Fruit fly (Drosophila melanogaster) whole organism, pupa: ENCODE results near the gene Nepl16.
A peak's percentile ranks its signal among the peaks of the same experiment; 100 is the strongest.

ENCODE experiments used
- CG10348 ChIP-seq: fragments of 200-800 bp; sonication (Bioruptor generic); IDR thresholded peaks from 2 replicates; pipeline ENCODE4 v1.3.6; 2022; ENCODE audit warnings: missing biosample characterization, missing genetic modification characterization
- CG12605 ChIP-seq: fragments of 200-800 bp; sonication (Bioruptor generic); IDR thresholded peaks from 2 replicates; pipeline ENCODE4 v1.3.6; 2022; ENCODE audit warnings: missing biosample characterization, missing genetic modification characterization
- CG13204 ChIP-seq: fragments of 200-800 bp; sonication (Bioruptor generic); optimal IDR thresholded peaks from 2 replicates; lab custom pipeline; 2018; ENCODE audit warnings: missing biosample characterization, mild to moderate bottlenecking, missing genetic modification characterization, moderate library complexity
- CG14655 ChIP-seq: fragments of 200-800 bp; sonication (Bioruptor generic); optimal IDR thresholded peaks from 3 replicates; lab custom pipeline; 2017; ENCODE audit warnings: mild to moderate bottlenecking, missing biosample characterization, missing genetic modification reagents, missing genetic modification characterization
- CG15710 ChIP-seq: fragments of 200-800 bp; sonication (Bioruptor generic); optimal IDR thresholded peaks from 2 replicates; lab custom pipeline; 2018; ENCODE audit warnings: missing biosample characterization, mild to moderate bottlenecking, missing genetic modification characterization, moderate library complexity
- CG17806 ChIP-seq: fragments of 200-800 bp; sonication (Bioruptor generic); optimal IDR thresholded peaks from 2 replicates; lab custom pipeline; 2018; ENCODE audit warnings: missing biosample characterization, mild to moderate bottlenecking, missing genetic modification characterization, moderate library complexity
- CG32121 ChIP-seq: fragments of 200-800 bp; sonication (Bioruptor generic); IDR thresholded peaks from 2 replicates; pipeline ENCODE4 v1.3.6; 2022; ENCODE audit warnings: missing biosample characterization, missing genetic modification characterization
- CG34367 ChIP-seq: fragments of 200-800 bp; sonication (Bioruptor generic); optimal IDR thresholded peaks from 2 replicates; lab custom pipeline; 2018; ENCODE audit warnings: missing biosample characterization, mild to moderate bottlenecking, missing genetic modification characterization
- CG4496 ChIP-seq: fragments of 200-800 bp; sonication (Bioruptor generic); IDR thresholded peaks from 3 replicates; pipeline ENCODE4 v1.3.6; 2022; ENCODE audit warnings: missing biosample characterization, missing genetic modification characterization
- CG8159 ChIP-seq: fragments of 200-800 bp; sonication (Bioruptor generic); optimal IDR thresholded peaks from 3 replicates; lab custom pipeline; 2018; ENCODE audit warnings: missing biosample characterization, mild to moderate bottlenecking, missing genetic modification characterization, moderate library complexity
- CG8301 ChIP-seq: fragments of 200-800 bp; sonication (Bioruptor generic); optimal IDR thresholded peaks from 2 replicates; lab custom pipeline; 2018; ENCODE audit warnings: missing biosample characterization, mild to moderate bottlenecking, missing genetic modification characterization
- CG9948 ChIP-seq: fragments of 200-800 bp; sonication (Bioruptor generic); optimal IDR thresholded peaks from 2 replicates; lab custom pipeline; 2018; ENCODE audit warnings: missing biosample characterization, mild to moderate bottlenecking, missing genetic modification characterization, moderate library complexity
- D1 ChIP-seq: fragments of 200-800 bp; sonication (Bioruptor generic); optimal IDR thresholded peaks from 2 replicates; lab custom pipeline; 2018; ENCODE audit warnings: missing biosample characterization, mild to moderate bottlenecking, missing genetic modification characterization, moderate library complexity
- EcR ChIP-seq: fragments of 200-800 bp; sonication (Bioruptor generic); optimal IDR thresholded peaks from 3 replicates; lab custom pipeline; 2019; ENCODE audit warnings: missing biosample characterization, missing genetic modification characterization, mild to moderate bottlenecking, moderate library complexity, missing genetic modification reagents
- Ets98B ChIP-seq: fragments of 200-800 bp; sonication (Bioruptor generic); IDR thresholded peaks from 2 replicates; pipeline ENCODE4 v1.3.6; 2022; ENCODE audit warnings: missing biosample characterization, missing genetic modification characterization
- Pif1A ChIP-seq: fragments of 200-800 bp; sonication (Bioruptor generic); optimal IDR thresholded peaks from 3 replicates; lab custom pipeline; 2016; ENCODE audit warnings: missing biosample characterization, missing genetic modification characterization
- Pif1B ChIP-seq: fragments of 200-800 bp; sonication (Bioruptor generic); optimal IDR thresholded peaks from 3 replicates; lab custom pipeline; 2016; ENCODE audit warnings: missing biosample characterization, missing genetic modification characterization
- Snoo ChIP-seq: fragments of 200-800 bp; sonication (Bioruptor generic); optimal IDR thresholded peaks from 3 replicates; lab custom pipeline; 2017; ENCODE audit warnings: missing biosample characterization, mild to moderate bottlenecking, missing genetic modification characterization, inconsistent platforms
- fd96Ca ChIP-seq: fragments of 200-800 bp; sonication (Bioruptor generic); IDR thresholded peaks from 3 replicates; pipeline ENCODE4 v1.3.6; 2022; ENCODE audit warnings: missing biosample characterization, missing genetic modification characterization
- gl ChIP-seq: fragments of 200-800 bp; sonication (Bioruptor generic); optimal IDR thresholded peaks from 2 replicates; lab custom pipeline; 2018; ENCODE audit warnings: missing biosample characterization, mild to moderate bottlenecking, missing genetic modification characterization
- rn ChIP-seq: fragments of 200-800 bp; sonication (Bioruptor generic); IDR thresholded peaks from 2 replicates; pipeline ENCODE4 v1.3.6; 2022; ENCODE audit warnings: missing biosample characterization, missing genetic modification characterization

Gene Nepl16

dm6 chr3R:25123262-25123661 lies 10.9 kb upstream of the Nepl16 start, which contains the start of gene vig2:
TSS of gene vig2 (plus strand) at chr3R:25123373.
- peak; percentile 14 for TF ChIP-seq CG34367 (tag; lab: Kevin White, UChicago)
- TF ChIP-seq CG15710 (tag; lab: Kevin White, UChicago): peak; percentile 15
- peak; percentile 82; the same call in 2 of the 3 replicates for TF ChIP-seq CG4496 (GFP tag; lab: Robert Waterston, UW)
- TF ChIP-seq Snoo: peak; percentile 52

- TF ChIP-seq gl (tag; lab: Kevin White, UChicago) (no peak), CG15710 (tag; lab: Kevin White, UChicago) (no peak), CG4496 (GFP tag; lab: Robert Waterston, UW) (no peak), rn (no peak), CG34367 (tag; lab: Kevin White, UChicago) (no peak), CG13204 (no peak), CG10348 (GFP tag; lab: Robert Waterston, UW) (no peak), CG12605 (no peak), D1 (tag; lab: Kevin White, UChicago) (no peak), CG14655 (GFP tag; lab: Kevin White, UChicago) (no peak), Snoo (no peak), CG8159 (tag; lab: Kevin White, UChicago) (no peak), EcR (GFP tag; lab: Kevin White, UChicago) (no peak), Ets98B (GFP tag; lab: Robert Waterston, UW) (no peak), fd96Ca (GFP tag; lab: Robert Waterston, UW) (no peak), Pif1A (GFP tag; lab: Kevin White, UChicago) (no peak), CG8301 (tag; lab: Kevin White, UChicago) (no peak)
Measured at dm6 chr3R:25122736-25123211, 10.5 kb upstream of the Nepl16 start, which contains the start of the genes CG31510 and TTLL5. TSS of gene CG31510 (minus strand) at chr3R:25122920. TSS of gene TTLL5 (minus strand) at chr3R:25122920.

- TF ChIP-seq Pif1A (GFP tag; lab: Kevin White, UChicago) (no peak), D1 (tag; lab: Kevin White, UChicago) (no peak), rn (no peak), CG10348 (GFP tag; lab: Robert Waterston, UW) (no peak), EcR (GFP tag; lab: Kevin White, UChicago) (no peak), CG14655 (GFP tag; lab: Kevin White, UChicago) (no peak), CG32121 (no peak), CG17806 (tag; lab: Kevin White, UChicago) (no peak), Pif1B (GFP tag; lab: Kevin White, UChicago) (no peak), CG8301 (tag; lab: Kevin White, UChicago) (no peak), gl (tag; lab: Kevin White, UChicago) (no peak), CG15710 (tag; lab: Kevin White, UChicago) (no peak), CG12605 (no peak), CG9948 (no peak), CG8159 (tag; lab: Kevin White, UChicago) (no peak), CG4496 (GFP tag; lab: Robert Waterston, UW) (no peak), CG34367 (tag; lab: Kevin White, UChicago) (no peak), Ets98B (GFP tag; lab: Robert Waterston, UW) (no peak), CG13204 (no peak), fd96Ca (GFP tag; lab: Robert Waterston, UW) (no peak)
Measured at dm6 chr3R:25108932-25109331, 3.4 kb downstream of the Nepl16 start, which contains the start of gene CG34027. TSS of gene CG34027 (minus strand) at chr3R:25109032.

- no peak for TF ChIP-seq CG10348 (GFP tag; lab: Robert Waterston, UW)
- TF ChIP-seq gl (tag; lab: Kevin White, UChicago): no peak
- TF ChIP-seq CG9948: no peak
- TF ChIP-seq, all 21 proteins: peak for 0
Measured at dm6 chr3R:25102253-25102652, 10.1 kb downstream of the Nepl16 start, which contains the start of gene CG45095. TSS of gene CG45095 (plus strand) at chr3R:25102553.

- TF ChIP-seq EcR (GFP tag; lab: Kevin White, UChicago): peak; percentile 1
- TF ChIP-seq Pif1B (GFP tag; lab: Kevin White, UChicago): no peak
Measured at dm6 chr3R:25097486-25097885, 14.8 kb downstream of the Nepl16 start, which contains the start of the genes CG33095 and CG33096. TSS of gene CG33095 (plus strand) at chr3R:25097672. TSS of gene CG33096 (plus strand) at chr3R:25097672.

- TF ChIP-seq Pif1B (GFP tag; lab: Kevin White, UChicago) (no peak), CG8159 (tag; lab: Kevin White, UChicago) (no peak), Snoo (no peak), fd96Ca (GFP tag; lab: Robert Waterston, UW) (no peak), CG12605 (no peak), D1 (tag; lab: Kevin White, UChicago) (no peak), CG10348 (GFP tag; lab: Robert Waterston, UW) (no peak)
Measured at dm6 chr3R:25094639-25095038, 17.7 kb downstream of the Nepl16 start, which contains the start of gene fd96Cb. TSS of gene fd96Cb (plus strand) at chr3R:25095012.

dm6 chr3R:25082348-25082747 lies 30.0 kb downstream of the Nepl16 start, which contains the start of gene fd96Ca:
TSS of gene fd96Ca (plus strand) at chr3R:25082684.
- TF ChIP-seq CG34367 (tag; lab: Kevin White, UChicago): no peak
- TF ChIP-seq CG8159 (tag; lab: Kevin White, UChicago): no peak
- no peak for TF ChIP-seq CG15710 (tag; lab: Kevin White, UChicago)
- TF ChIP-seq EcR (GFP tag; lab: Kevin White, UChicago): no peak
- TF ChIP-seq CG17806 (tag; lab: Kevin White, UChicago): no peak
- no peak for TF ChIP-seq CG32121
- no peak for TF ChIP-seq Pif1B (GFP tag; lab: Kevin White, UChicago)
- no peak for TF ChIP-seq rn
- no peak for TF ChIP-seq CG14655 (GFP tag; lab: Kevin White, UChicago)
- no peak for TF ChIP-seq Pif1A (GFP tag; lab: Kevin White, UChicago)
- TF ChIP-seq CG12605: no peak
- peak; percentile 87 for TF ChIP-seq CG13204
- no peak for TF ChIP-seq fd96Ca (GFP tag; lab: Robert Waterston, UW)
- TF ChIP-seq gl (tag; lab: Kevin White, UChicago): no peak
- TF ChIP-seq CG4496 (GFP tag; lab: Robert Waterston, UW): 0 out of 3 replicates have a peak, but pooled peaks have one; percentile 42
- TF ChIP-seq, all 21 proteins: peak for 2
